Worm (Caenorhabditis elegans) whole organism, young adult: ENCODE data around the gene rps-16.

Source experiments
- Y53F4B.3 ChIP-seq: fragments of 200-800 bp; sonication (Bioruptor generic); IDR thresholded peaks from 2 replicates; pipeline ENCODE4 v1.3.6; 2022; ENCODE audit warnings: missing genetic modification reagents, missing genetic modification characterization, missing compliant biosample characterization
- ekl-4 ChIP-seq: fragments of 200-800 bp; sonication (Bioruptor generic); IDR thresholded peaks from 2 replicates; pipeline ENCODE4 v1.3.6; 2022; ENCODE audit warnings: missing genetic modification reagents, missing genetic modification characterization, missing compliant biosample characterization
- gei-17 ChIP-seq: fragments of 200-800 bp; sonication (Bioruptor generic); optimal IDR thresholded peaks from 2 replicates; lab custom pipeline; 2018; ENCODE audit warnings: mild to moderate bottlenecking, missing genetic modification characterization, missing compliant biosample characterization
- nhr-179 ChIP-seq: sonication (generic microtip); optimal IDR thresholded peaks from 2 replicates; lab custom pipeline; 2016; ENCODE audit warnings: mild to moderate bottlenecking, missing genetic modification characterization, missing compliant biosample characterization
- snpc-1.1 ChIP-seq: sonication (generic microtip); optimal IDR thresholded peaks from 2 replicates; lab custom pipeline; 2017; ENCODE audit warnings: missing genetic modification characterization, mild to moderate bottlenecking, missing compliant biosample characterization, antibody characterized with exemption, moderate library complexity, missing genotype, missing genetic modification reagents; ENCODE audit not compliant: insufficient read depth
- unc-130 ChIP-seq: sonication (generic microtip); optimal IDR thresholded peaks from 2 replicates; lab custom pipeline; 2016; ENCODE audit warnings: missing genetic modification reagents, missing genetic modification characterization, missing compliant biosample characterization

- TF ChIP-seq ekl-4 (GFP tag; lab: Robert Waterston, UW) (no peak), snpc-1.1 (no peak), gei-17 (GFP tag; lab: Kevin White, UChicago) (no peak), nhr-179 (tag; lab: Kevin White, UChicago) (no peak), Y53F4B.3 (GFP tag; lab: Robert Waterston, UW) (no peak), unc-130 (GFP tag; lab: Kevin White, UChicago) (no peak)
Observed at ce11 chrV:14990843-14991242, 9.5 kb downstream of the rps-16 start, which contains the start of the genes cdt-2 and T01C3.2.
